Fruit fly (Drosophila melanogaster): ENCODE data around the gene CG13693.

The CG13693 gene

DNA sequence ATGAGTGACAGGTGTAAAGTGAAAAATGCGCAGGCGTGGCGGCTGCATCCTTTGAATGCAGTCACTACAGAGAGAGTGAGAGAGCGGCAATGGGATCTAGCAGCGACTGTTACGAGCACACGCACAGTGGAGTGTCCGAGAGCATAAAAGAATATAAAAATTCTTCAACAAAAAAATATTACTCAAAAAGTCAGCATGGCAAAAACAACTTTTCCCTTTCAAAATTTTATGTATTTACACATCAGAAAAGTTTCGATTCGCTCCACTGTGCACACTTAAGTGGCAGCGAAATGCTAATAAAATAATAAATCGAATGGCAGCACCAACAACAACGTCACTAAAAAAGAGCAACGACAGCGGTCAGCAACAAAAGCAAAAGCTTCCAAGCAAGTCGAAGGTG lies 8.9 kb upstream of the CG13693 start (continued):
- peak; percentile 80 for TF ChIP-seq Atf3 (GFP tag; optimal IDR thresholded peaks at IDR 0.05)
- peak; percentile 88 for TF ChIP-seq NC2β (GFP tag; optimal IDR thresholded peaks at IDR 0.05)
- TF ChIP-seq dmrt11E (tag; optimal IDR thresholded peaks at IDR 0.05), result peak; percentile 91
- peak; percentile 24 for TF ChIP-seq CG7987 (GFP tag; optimal IDR thresholded peaks at IDR 0.05)
- peak; percentile 85 for TF ChIP-seq tio (GFP tag; optimal IDR thresholded peaks at IDR 0.05)
- TF ChIP-seq Sox100B (GFP tag; optimal IDR thresholded peaks at IDR 0.05), result peak; percentile 85
- TF ChIP-seq ftz-f1 (GFP tag; optimal IDR thresholded peaks at IDR 0.05), result no peak
- TF ChIP-seq CG9727 (GFP tag; optimal IDR thresholded peaks at IDR 0.05), result peak; percentile 93
- no peak for TF ChIP-seq Lpt (GFP tag; optimal IDR thresholded peaks at IDR 0.05)
- TF ChIP-seq ap (GFP tag; IDR thresholded peaks at IDR 0.05), result peak; percentile 91
- peak; percentile 84 for TF ChIP-seq Chrac-16 (GFP tag; optimal IDR thresholded peaks at IDR 0.05)
- no peak for TF ChIP-seq CG7963 (GFP tag; IDR thresholded peaks at IDR 0.05; ENCODE audit: partially characterized antibody)
- TF ChIP-seq CG16813 (GFP tag; IDR thresholded peaks at IDR 0.05; ENCODE audit: partially characterized antibody), result no peak
- TF ChIP-seq CTCF (GFP tag; optimal IDR thresholded peaks at IDR 0.05), result peak; percentile 3
- TF ChIP-seq lilli (GFP tag; optimal IDR thresholded peaks at IDR 0.05), result peak; percentile 85
- peak; percentile 88 for TF ChIP-seq gce (GFP tag; IDR thresholded peaks at IDR 0.05)
- TF ChIP-seq CG34224 (GFP tag; IDR thresholded peaks at IDR 0.05; ENCODE audit: partially characterized antibody), result no peak
- TF ChIP-seq wor (GFP tag; IDR thresholded peaks at IDR 0.05), result peak; percentile 89
- TF ChIP-seq MTF-1 (GFP tag; optimal IDR thresholded peaks at IDR 0.05; ENCODE audit: borderline replicate concordance), result peak; percentile 40
- TF ChIP-seq CG12391 (tag; optimal IDR thresholded peaks at IDR 0.05), result peak; percentile 90
- no peak for TF ChIP-seq D (optimal IDR thresholded peaks at IDR 0.05)
- TF ChIP-seq D (GFP tag; optimal IDR thresholded peaks at IDR 0.05), result peak; percentile 85
- no peak for TF ChIP-seq CG14860 (GFP tag; IDR thresholded peaks at IDR 0.05; ENCODE audit: partially characterized antibody)
- TF ChIP-seq Max (GFP tag; optimal IDR thresholded peaks at IDR 0.05), result peak; percentile 81
- TF ChIP-seq row (GFP tag; IDR thresholded peaks at IDR 0.05), result peak; percentile 87
- peak; percentile 81 for TF ChIP-seq CG15601 (tag; optimal IDR thresholded peaks at IDR 0.05)
- peak; percentile 26 for TF ChIP-seq Usf (GFP tag; optimal IDR thresholded peaks at IDR 0.05)
- peak; percentile 91 for TF ChIP-seq HLH3B (GFP tag; IDR thresholded peaks at IDR 0.05)
- no peak for TF ChIP-seq hbn (GFP tag; IDR thresholded peaks at IDR 0.05; ENCODE audit: partially characterized antibody)
- peak; percentile 82 for TF ChIP-seq CG6813 (GFP tag; optimal IDR thresholded peaks at IDR 0.05)
- peak; percentile 39; the same call in 1 of the 2 replicates for TF ChIP-seq CG9932 (GFP tag; IDR thresholded peaks at IDR 0.05)
- peak; percentile 58 for TF ChIP-seq CG12769 (tag; optimal IDR thresholded peaks at IDR 0.05)
- peak; percentile 82 for TF ChIP-seq Mrtf (GFP tag; IDR thresholded peaks at IDR 0.05)
- peak; percentile 88 for TF ChIP-seq nmo (GFP tag; optimal IDR thresholded peaks at IDR 0.05)
- peak; percentile 82 for TF ChIP-seq Blimp-1 (GFP tag; optimal IDR thresholded peaks at IDR 0.05)
- TF ChIP-seq Oaz (GFP tag; IDR thresholded peaks at IDR 0.05), result peak; percentile 48; the same call in 1 of the 2 replicates
- no peak for TF ChIP-seq usp (GFP tag; optimal IDR thresholded peaks at IDR 0.05)
- TF ChIP-seq Eip74EF (GFP tag; optimal IDR thresholded peaks at IDR 0.05), result peak in 1 of 2 experiments; percentile 81
- TF ChIP-seq hb (GFP tag; IDR thresholded peaks at IDR 0.05; ENCODE audit: partially characterized antibody), result no peak
- TF ChIP-seq kah (GFP tag; optimal IDR thresholded peaks at IDR 0.05), result peak; percentile 51
- peak; percentile 77 for TF ChIP-seq CG11247 (GFP tag; IDR thresholded peaks at IDR 0.05)
- peak; percentile 96 for TF ChIP-seq Xrp1 (GFP tag; IDR thresholded peaks at IDR 0.05)
- TF ChIP-seq HmgZ (tag; optimal IDR thresholded peaks at IDR 0.05), result peak; percentile 45
- TF ChIP-seq Hmr (GFP tag; optimal IDR thresholded peaks at IDR 0.05), result peak; percentile 72
- peak; percentile 87 for TF ChIP-seq B-H1 (GFP tag; IDR thresholded peaks at IDR 0.05)
- peak; percentile 75 for TF ChIP-seq zen (tag; optimal IDR thresholded peaks at IDR 0.05)
- peak; percentile 8; the same call in 1 of the 2 replicates for TF ChIP-seq Doc2 (GFP tag; IDR thresholded peaks at IDR 0.05)
- peak; percentile 10 for TF ChIP-seq CG13296 (GFP tag; optimal IDR thresholded peaks at IDR 0.05)

All from whole organism, embryonic.